Fruit fly (Drosophila melanogaster) whole organism, adult: ENCODE measurements around the gene galla-2.

Experiments used
- CG11617 ChIP-seq: fragments of 200-800 bp; sonication (Bioruptor generic); optimal IDR thresholded peaks from 2 replicates; lab custom pipeline; 2017; ENCODE audit warnings: mild to moderate bottlenecking, missing biosample characterization, missing genetic modification reagents, missing genetic modification characterization
- CG12768 ChIP-seq: fragments of 200-800 bp; sonication (Bioruptor generic); optimal IDR thresholded peaks from 2 replicates; lab custom pipeline; 2017; ENCODE audit warnings: missing biosample characterization, missing genetic modification characterization, mild to moderate bottlenecking, moderate library complexity, missing genetic modification reagents
- CG14711 ChIP-seq: fragments of 200-800 bp; sonication (Bioruptor generic); optimal IDR thresholded peaks from 2 replicates; lab custom pipeline; 2018; ENCODE audit warnings: missing biosample characterization, mild to moderate bottlenecking, missing genetic modification characterization, moderate library complexity
- CG1620 ChIP-seq: fragments of 200-800 bp; sonication (Bioruptor generic); optimal IDR thresholded peaks from 2 replicates; lab custom pipeline; 2016; ENCODE audit warnings: missing biosample characterization, missing genetic modification characterization
- CG33017 ChIP-seq: fragments of 200-800 bp; sonication (Bioruptor generic); optimal IDR thresholded peaks from 2 replicates; lab custom pipeline; 2018; ENCODE audit warnings: missing biosample characterization, mild to moderate bottlenecking, missing genetic modification characterization, moderate library complexity
- CG5204 ChIP-seq: fragments of 200-800 bp; sonication (Bioruptor generic); optimal IDR thresholded peaks from 2 replicates; lab custom pipeline; 2016; ENCODE audit warnings: missing biosample characterization, missing genetic modification characterization
- CG7045 ChIP-seq: fragments of 200-800 bp; sonication (Bioruptor generic); optimal IDR thresholded peaks from 2 replicates; lab custom pipeline; 2017; ENCODE audit warnings: missing biosample characterization, mild to moderate bottlenecking, missing genetic modification characterization
- CG7101 ChIP-seq: fragments of 200-800 bp; sonication (Bioruptor generic); optimal IDR thresholded peaks from 2 replicates; lab custom pipeline; 2018; ENCODE audit warnings: missing biosample characterization, mild to moderate bottlenecking, missing genetic modification characterization, moderate library complexity
- Clk ChIP-seq: fragments of 200-800 bp; sonication (Bioruptor generic); optimal IDR thresholded peaks from 2 replicates; lab custom pipeline; 2017; ENCODE audit warnings: missing biosample characterization, missing genetic modification characterization
- Crg-1 ChIP-seq: fragments of 200-800 bp; sonication (Bioruptor generic); optimal IDR thresholded peaks from 2 replicates; lab custom pipeline; 2016; ENCODE audit warnings: missing biosample characterization, missing genetic modification characterization
- Hr96 ChIP-seq: fragments of 200-800 bp; sonication (Bioruptor generic); optimal IDR thresholded peaks from 2 replicates; lab custom pipeline; 2016; ENCODE audit warnings: missing biosample characterization, missing genetic modification characterization
- Mnt ChIP-seq: fragments of 200-800 bp; sonication (Bioruptor generic); optimal IDR thresholded peaks from 2 replicates; lab custom pipeline; 2016; ENCODE audit warnings: missing biosample characterization, mild to moderate bottlenecking, missing genetic modification characterization
- bab1 ChIP-seq: fragments of 200-800 bp; sonication (Bioruptor generic); optimal IDR thresholded peaks from 3 replicates; lab custom pipeline; 2019; ENCODE audit warnings: missing biosample characterization, mild to moderate bottlenecking, missing genetic modification characterization, moderate library complexity
- cic ChIP-seq: fragments of 200-800 bp; sonication (Bioruptor generic); optimal IDR thresholded peaks from 2 replicates; lab custom pipeline; 2017; ENCODE audit warnings: missing biosample characterization, mild to moderate bottlenecking, missing genetic modification characterization, moderate library complexity
- cnc ChIP-seq, 2 experiments: fragments of >200 bp; optimal IDR thresholded peaks; 2 replicates each; lab custom pipeline; 2017
- kay ChIP-seq: fragments of 200-800 bp; sonication (Bioruptor generic); peaks from one replicate; lab custom pipeline; 2016; ENCODE audit warnings: missing biosample characterization, missing genetic modification characterization, borderline replicate concordance
- ovo ChIP-seq: fragments of 200-800 bp; sonication (Bioruptor generic); optimal IDR thresholded peaks from 2 replicates; lab custom pipeline; 2016; ENCODE audit warnings: missing biosample characterization, missing genetic modification characterization
- pad ChIP-seq: fragments of 200-800 bp; sonication (Bioruptor generic); optimal IDR thresholded peaks from 3 replicates; lab custom pipeline; 2017; ENCODE audit warnings: missing biosample characterization, missing genetic modification characterization, mild to moderate bottlenecking, moderate library complexity, missing genetic modification reagents
- tj ChIP-seq: fragments of 200-800 bp; sonication (Bioruptor generic); optimal IDR thresholded peaks from 3 replicates; lab custom pipeline; 2017; ENCODE audit warnings: missing biosample characterization, mild to moderate bottlenecking, missing genetic modification characterization, moderate library complexity
- toe ChIP-seq: fragments of 200-800 bp; sonication (Bioruptor generic); optimal IDR thresholded peaks from 2 replicates; lab custom pipeline; 2016; ENCODE audit warnings: missing biosample characterization, missing genetic modification characterization

Gene galla-2

DNA sequence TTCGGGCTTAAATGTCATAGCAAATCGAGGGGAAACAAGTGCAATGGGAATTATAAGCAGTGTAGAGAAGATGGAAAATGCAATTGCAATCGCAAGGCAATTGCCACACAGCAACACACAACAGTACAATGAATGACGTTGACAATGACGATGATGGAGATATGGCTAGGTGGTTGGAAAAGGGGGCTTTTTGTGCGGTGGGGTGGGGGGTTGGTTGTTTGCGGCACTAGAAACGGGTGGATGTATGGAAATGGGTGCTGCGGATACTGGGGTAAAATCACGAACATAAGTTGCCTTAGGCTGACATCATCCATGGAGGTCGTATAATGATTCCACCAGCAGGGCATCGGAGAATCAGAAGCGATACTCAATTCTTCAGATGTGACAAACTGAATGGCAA, 13.5 kb upstream of the galla-2 start:
- TF ChIP-seq CG5204 (GFP tag; lab: Kevin White, UChicago), result no peak
- peak; percentile 20 for TF ChIP-seq cic (GFP tag; lab: Kevin White, UChicago)
- TF ChIP-seq Clk (GFP tag; lab: Kevin White, UChicago), result no peak
- no peak for TF ChIP-seq ovo (GFP tag; lab: Kevin White, UChicago)
- no peak for TF ChIP-seq CG33017
- TF ChIP-seq bab1 (GFP tag; lab: Kevin White, UChicago), result no peak
- no peak for TF ChIP-seq CG1620 (GFP tag; lab: Kevin White, UChicago)
- no peak for TF ChIP-seq pad (GFP tag; lab: Kevin White, UChicago)

DNA sequence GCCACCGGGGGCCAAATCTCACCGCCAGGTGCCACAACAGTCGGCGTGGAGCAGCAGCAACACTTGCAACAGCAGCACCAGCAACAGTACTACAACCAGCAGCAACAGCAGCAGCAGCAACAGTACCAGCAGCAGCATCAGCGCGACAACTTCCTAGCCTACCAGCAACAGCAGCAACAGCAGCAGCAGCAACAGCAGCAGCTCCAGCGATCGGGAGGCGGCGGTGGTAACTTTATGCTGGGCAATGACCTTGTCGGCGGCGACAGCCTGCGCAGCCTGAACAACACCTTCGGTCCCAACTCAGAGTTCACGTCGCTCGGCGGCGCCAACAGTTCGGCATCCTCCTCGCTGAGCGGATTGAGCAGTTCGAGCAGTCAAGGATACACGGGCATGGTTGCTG, 12.6 kb upstream of the galla-2 start:
- TF ChIP-seq CG12768 (GFP tag; lab: Kevin White, UChicago) (no peak), Crg-1 (GFP tag; lab: Kevin White, UChicago) (no peak), tj (GFP tag; lab: Kevin White, UChicago) (no peak)

DNA sequence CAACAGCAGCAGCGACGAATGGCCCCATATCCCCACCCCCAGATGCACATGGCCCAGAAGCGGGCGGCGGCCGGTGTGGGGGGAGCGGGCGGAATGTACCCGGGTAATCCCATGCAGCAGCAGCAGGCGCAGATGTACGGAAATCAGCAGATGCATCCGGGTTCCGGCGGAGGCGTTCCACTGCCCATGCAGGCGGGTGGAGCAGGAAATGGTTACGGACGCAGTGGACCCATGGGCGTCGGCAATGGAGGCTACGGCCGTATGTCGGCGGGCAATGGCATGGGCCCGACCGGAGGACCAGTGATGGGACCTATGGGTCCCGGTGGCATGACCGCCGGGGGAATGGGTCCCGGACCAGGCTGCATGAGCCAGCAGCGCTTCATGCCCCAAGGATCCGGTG, 11.2 kb upstream of the galla-2 start:
- no peak for TF ChIP-seq kay (GFP tag; lab: Kevin White, UChicago)
- no peak for TF ChIP-seq Hr96 (GFP tag; lab: Kevin White, UChicago)
- TF ChIP-seq CG14711, result no peak
- TF ChIP-seq pad (GFP tag; lab: Kevin White, UChicago), result no peak
- no peak for TF ChIP-seq Mnt (GFP tag; lab: Kevin White, UChicago)
- no peak for TF ChIP-seq tj (GFP tag; lab: Kevin White, UChicago)
- TF ChIP-seq CG12768 (GFP tag; lab: Kevin White, UChicago), result no peak
- TF ChIP-seq CG11617 (GFP tag; lab: Kevin White, UChicago), result no peak
- TF ChIP-seq cnc (optimal IDR thresholded peaks at IDR 0.05; lab: Kevin White, UChicago), result no peak
- TF ChIP-seq toe, result no peak
- no peak for TF ChIP-seq CG1620 (GFP tag; lab: Kevin White, UChicago)
- TF ChIP-seq CG33017, result no peak
- TF ChIP-seq bab1 (GFP tag; lab: Kevin White, UChicago), result no peak
- no peak for TF ChIP-seq cic (GFP tag; lab: Kevin White, UChicago)
- TF ChIP-seq Clk (GFP tag; lab: Kevin White, UChicago), result no peak
- TF ChIP-seq Crg-1 (GFP tag; lab: Kevin White, UChicago), result no peak
- TF ChIP-seq CG7101 (tag; lab: Kevin White, UChicago), result no peak
- no peak for TF ChIP-seq ovo (GFP tag; lab: Kevin White, UChicago)
- TF ChIP-seq CG7045 (GFP tag; lab: Kevin White, UChicago), result no peak

DNA sequence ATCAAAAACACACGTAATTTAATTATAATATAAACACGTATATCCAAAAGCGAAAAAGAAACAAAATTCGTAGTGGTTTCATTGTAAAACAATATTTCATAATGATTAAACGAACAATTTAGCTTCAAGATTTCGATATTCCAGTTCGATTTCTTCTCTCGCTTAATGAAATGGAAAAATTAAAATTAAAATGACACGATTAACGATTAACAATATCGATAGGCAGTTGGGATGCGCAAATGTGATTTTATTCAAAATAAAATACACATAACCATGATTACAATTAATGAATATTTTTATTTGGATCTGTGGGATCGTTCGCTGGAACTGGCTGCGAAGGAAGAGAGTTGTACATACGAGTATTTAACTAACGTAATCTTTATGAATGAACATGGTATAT, 6.7 kb upstream of the galla-2 start:
- TF ChIP-seq CG7045 (GFP tag; lab: Kevin White, UChicago) (no peak), kay (GFP tag; lab: Kevin White, UChicago) (peak; percentile 31)

DNA sequence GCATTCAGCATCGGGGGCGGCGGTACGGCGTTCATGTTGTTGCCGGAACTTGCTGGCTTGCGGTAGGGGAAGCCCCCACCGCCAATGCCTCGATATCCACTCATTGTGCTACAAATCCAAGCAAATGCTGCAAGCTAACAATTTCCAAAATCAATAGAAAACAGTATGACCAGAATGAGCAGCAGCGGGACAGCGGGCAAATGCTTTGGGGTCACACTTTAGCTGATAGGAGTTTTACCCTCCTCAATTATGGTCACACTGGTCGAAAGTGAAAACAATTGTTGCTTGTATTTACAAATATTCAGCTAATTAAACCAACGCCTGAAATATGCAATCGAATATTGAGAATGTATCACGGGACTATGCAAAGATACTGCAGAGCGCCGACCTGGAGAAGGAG, 3.8 kb upstream of the galla-2 start, which contains the start of the genes CG6418 and Blos4:
CG6418 (minus strand) TSS at position 196 of the 400 bp plus-strand sequence.
Blos4 (plus strand) TSS at position 244 of the 400 bp plus-strand sequence.
- TF ChIP-seq CG7101 (tag; lab: Kevin White, UChicago) (no peak), bab1 (GFP tag; lab: Kevin White, UChicago) (peak; percentile 53)

DNA sequence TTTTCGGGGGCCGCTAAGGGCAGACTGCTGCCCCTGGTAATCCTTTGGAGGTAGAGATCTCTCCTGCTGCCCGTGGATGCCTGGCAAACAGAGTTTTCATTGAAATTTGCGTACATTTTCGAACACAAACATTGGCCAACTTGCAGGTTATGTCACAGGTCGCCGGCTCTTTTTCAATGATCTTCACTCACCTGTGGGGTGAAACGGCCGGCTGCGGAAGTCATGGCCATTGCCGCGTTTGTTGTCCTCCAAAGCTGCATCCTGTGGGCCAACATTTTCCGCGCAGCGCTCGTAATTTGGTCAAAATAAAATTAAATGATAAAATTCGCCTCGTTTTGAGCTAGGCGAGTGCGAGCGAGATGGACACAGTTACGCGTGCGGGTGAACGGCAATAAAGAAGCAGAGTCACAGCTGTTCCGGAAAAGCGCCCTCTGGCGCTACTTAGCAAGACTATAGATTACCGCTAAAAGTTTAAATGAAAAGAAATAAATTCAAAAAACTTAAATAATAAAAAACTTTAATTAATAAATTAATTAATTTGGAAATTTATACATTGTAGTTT, 3.1 kb downstream of the galla-2 start:
- TF ChIP-seq bab1 (GFP tag; lab: Kevin White, UChicago), result peak; percentile 21
- TF ChIP-seq Crg-1 (GFP tag; lab: Kevin White, UChicago), result no peak

DNA sequence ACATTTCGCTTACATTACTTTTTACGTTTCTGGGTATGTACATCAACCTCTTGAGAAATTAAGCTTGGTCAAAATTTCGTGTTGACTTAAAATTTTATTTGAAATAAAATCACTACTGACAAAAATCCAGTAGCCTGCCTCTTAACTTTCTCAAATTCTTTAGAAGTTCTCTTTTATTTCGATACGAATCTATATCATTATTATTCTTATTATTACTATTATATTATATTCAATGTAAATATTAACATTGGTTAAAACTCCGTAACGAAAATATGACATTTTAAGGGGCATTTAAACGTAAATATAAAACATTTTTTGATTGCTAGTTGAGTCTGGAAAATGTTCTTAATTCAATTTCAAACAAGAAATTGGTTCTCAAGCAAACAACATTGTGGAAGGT, 3.7 kb downstream of the galla-2 start, which contains the start of gene OXA1L:
OXA1L (minus strand) TSS at position 101 of the 400 bp plus-strand sequence.
- TF ChIP-seq cic (GFP tag; lab: Kevin White, UChicago), result no peak
- TF ChIP-seq Mnt (GFP tag; lab: Kevin White, UChicago), result no peak
- no peak for TF ChIP-seq CG33017
- TF ChIP-seq CG7045 (GFP tag; lab: Kevin White, UChicago), result no peak
- no peak for TF ChIP-seq Clk (GFP tag; lab: Kevin White, UChicago)
- TF ChIP-seq bab1 (GFP tag; lab: Kevin White, UChicago), result no peak
- TF ChIP-seq Hr96 (GFP tag; lab: Kevin White, UChicago), result no peak
- TF ChIP-seq CG7101 (tag; lab: Kevin White, UChicago), result no peak
- no peak for TF ChIP-seq CG12768 (GFP tag; lab: Kevin White, UChicago)
- TF ChIP-seq CG14711, result no peak
